Fruit fly (Drosophila melanogaster) Kc167 (cell line): Measurements from ENCODE around the gene CG32544.

Experiments used
- Myc ChIP-seq: fragments of >200 bp; optimal IDR thresholded peaks from 2 replicates; lab custom pipeline; 2017; ENCODE audit warnings: missing external identifiers
- h ChIP-seq: fragments of >200 bp; optimal IDR thresholded peaks from 3 replicates; lab custom pipeline; 2018; ENCODE audit warnings: missing external identifiers
- psq ChIP-seq: fragments of >200 bp; optimal IDR thresholded peaks from 2 replicates; lab custom pipeline; 2017; ENCODE audit warnings: missing external identifiers
- ttk ChIP-seq: sonication (Bioruptor generic); optimal IDR thresholded peaks from 2 replicates; lab custom pipeline; 2017; ENCODE audit warnings: missing external identifiers

DNA sequence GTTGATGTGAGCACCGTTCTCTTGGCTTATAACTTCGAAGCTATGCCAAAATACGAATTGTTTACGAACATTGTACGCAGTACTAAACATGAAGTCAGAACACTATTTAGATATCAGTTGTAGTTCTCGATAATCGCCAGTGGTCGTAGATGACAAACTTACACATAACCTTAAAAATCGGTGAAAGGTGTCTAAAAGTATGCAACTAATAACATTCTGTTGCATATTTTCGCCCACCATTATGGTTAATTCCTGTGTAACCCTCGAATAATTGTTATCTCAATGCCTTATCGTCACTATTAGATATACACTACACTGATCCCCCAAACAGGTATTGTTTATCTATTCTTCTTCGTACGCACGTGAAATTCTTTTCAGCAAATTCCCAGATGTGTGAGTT is 45.1 kb upstream of the CG32544 start:
- TF ChIP-seq ttk (lab: Kevin White, UChicago) (no peak), psq (lab: Kevin White, UChicago) (no peak), h (lab: Kevin White, UChicago) (no peak), Myc (lab: Kevin White, UChicago) (no peak)
